Worm (Caenorhabditis elegans) whole organism, late embryonic: Measurements from ENCODE around the gene ech-2.

Source experiments
- dve-1 ChIP-seq: sonication (generic microtip); optimal IDR thresholded peaks from 2 replicates; lab custom pipeline; 2017; ENCODE audit warnings: antibody characterized with exemption, mild to moderate bottlenecking, missing genetic modification characterization, missing compliant biosample characterization
- fkh-6 ChIP-seq: sonication (generic microtip); optimal IDR thresholded peaks from 2 replicates; lab custom pipeline; 2016; ENCODE audit warnings: missing genetic modification characterization, missing compliant biosample characterization
- hlh-13 ChIP-seq: fragments of 200-800 bp; sonication (Bioruptor generic); optimal IDR thresholded peaks from 2 replicates; lab custom pipeline; 2018; ENCODE audit warnings: mild to moderate bottlenecking, missing genetic modification characterization, missing compliant biosample characterization
- pros-1 ChIP-seq: fragments of 150-350 bp; optimal IDR thresholded peaks from 2 replicates; lab custom pipeline; 2014; ENCODE audit warnings: missing biosample characterization, missing genetic modification reagents, missing genetic modification characterization
- ref-2 ChIP-seq: sonication (generic microtip); optimal IDR thresholded peaks from 2 replicates; lab custom pipeline; 2016; ENCODE audit warnings: missing genetic modification characterization, missing compliant biosample characterization

DNA sequence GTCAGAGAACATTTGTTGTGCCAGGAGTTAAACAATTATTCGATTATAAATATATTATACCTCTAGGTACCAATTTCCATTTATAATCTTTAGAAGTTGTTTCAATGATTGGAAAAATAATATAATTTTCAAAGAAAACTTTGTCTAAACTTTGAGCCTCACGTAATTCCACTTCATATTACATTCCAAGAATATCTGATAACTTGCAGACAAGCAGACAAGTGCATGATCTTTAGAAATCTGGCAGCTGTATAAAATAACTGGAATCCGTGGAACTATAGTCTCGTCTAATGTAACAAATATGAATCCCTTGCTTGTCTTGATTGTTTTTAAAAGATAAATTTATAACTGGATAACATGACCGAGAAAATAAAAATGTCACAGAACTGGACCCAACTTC is 36.4 kb upstream of the ech-2 start:
- TF ChIP-seq dve-1 (tag; lab: Kevin White, UChicago), result no peak
- TF ChIP-seq fkh-6, result no peak
- no peak for TF ChIP-seq ref-2 (tag; lab: Kevin White, UChicago)
- no peak for TF ChIP-seq hlh-13 (GFP tag; lab: Kevin White, UChicago)
- no peak for TF ChIP-seq pros-1 (tag; lab: Kevin White, UChicago)
